Fruit fly (Drosophila melanogaster): ENCODE measurements around the gene hyx.

Gene hyx

DNA sequence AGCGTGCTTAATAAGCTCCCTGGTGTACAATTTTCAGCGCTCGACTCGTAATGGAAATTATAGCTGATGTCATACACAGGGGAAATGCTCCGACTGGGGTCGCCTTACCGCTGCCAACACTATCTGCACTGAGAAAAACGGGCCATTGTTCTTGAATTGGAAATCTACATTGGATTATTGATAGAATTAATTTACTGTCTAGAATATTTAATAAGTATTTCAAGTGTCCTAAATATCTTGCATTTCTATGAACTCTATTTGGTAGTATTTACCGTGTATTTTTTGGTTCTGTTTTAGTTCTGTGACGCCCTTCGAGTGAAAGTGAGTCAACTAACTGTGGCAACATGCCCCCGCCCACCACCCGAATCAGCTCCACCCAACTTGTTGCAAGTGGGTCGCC is 44.8 kb downstream of the hyx start (continued):
- TF ChIP-seq CG6254 (GFP tag; optimal IDR thresholded peaks at IDR 0.05), result no peak
- no peak for TF ChIP-seq al (GFP tag; IDR thresholded peaks at IDR 0.05)
- no peak for TF ChIP-seq CG8089 (GFP tag; optimal IDR thresholded peaks at IDR 0.05)
- TF ChIP-seq hkb (optimal IDR thresholded peaks at IDR 0.05), result no peak
- 0 out of 2 replicates have a peak, but pooled peaks have one; percentile 26 for TF ChIP-seq hkb (GFP tag; IDR thresholded peaks at IDR 0.05)
- TF ChIP-seq nerfin-1 (tag; optimal IDR thresholded peaks at IDR 0.05), result peak; percentile 14
- no peak for TF ChIP-seq sqz (GFP tag; optimal IDR thresholded peaks at IDR 0.05)
- TF ChIP-seq Rx (GFP tag; IDR thresholded peaks at IDR 0.05), result no peak
- TF ChIP-seq nerfin-2 (GFP tag; IDR thresholded peaks at IDR 0.05; ENCODE audit: partially characterized antibody), result no peak
- TF ChIP-seq CG10209 (GFP tag; optimal IDR thresholded peaks at IDR 0.05), result peak; percentile 38
- TF ChIP-seq CG13424 (tag; optimal IDR thresholded peaks at IDR 0.05), result peak; percentile 30
- TF ChIP-seq klu (GFP tag; IDR thresholded peaks at IDR 0.05), result no peak
- no peak for TF ChIP-seq zen (tag; optimal IDR thresholded peaks at IDR 0.05)
- no peak for TF ChIP-seq CG17361 (GFP tag; IDR thresholded peaks at IDR 0.05)
- peak; percentile 51; the same call in 1 of the 2 replicates for TF ChIP-seq CG10366 (GFP tag; IDR thresholded peaks at IDR 0.05)
- TF ChIP-seq CG1832 (GFP tag; optimal IDR thresholded peaks at IDR 0.05), result no peak
- TF ChIP-seq pum (GFP tag; optimal IDR thresholded peaks at IDR 0.05), result peak; percentile 9
- no peak for TF ChIP-seq CTCF (GFP tag; optimal IDR thresholded peaks at IDR 0.05)
- TF ChIP-seq Ssrp (tag; optimal IDR thresholded peaks at IDR 0.05), result peak; percentile 28
- no peak for TF ChIP-seq chinmo (GFP tag; IDR thresholded peaks at IDR 0.05; ENCODE audit: partially characterized antibody)
- TF ChIP-seq Kr (GFP tag; optimal IDR thresholded peaks at IDR 0.05), result no peak
- no peak for TF ChIP-seq repo (GFP tag; optimal IDR thresholded peaks at IDR 0.05)
- no peak for TF ChIP-seq CG8765 (GFP tag; IDR thresholded peaks at IDR 0.05)
- 0 out of 3 replicates have a peak, but pooled peaks have one; percentile 14 for TF ChIP-seq Aef1 (GFP tag; IDR thresholded peaks at IDR 0.05)
- TF ChIP-seq Dek (tag; optimal IDR thresholded peaks at IDR 0.05), result no peak
- peak; percentile 39 for TF ChIP-seq CG2875 (GFP tag; optimal IDR thresholded peaks at IDR 0.05)
- no peak for TF ChIP-seq CG10431 (GFP tag; optimal IDR thresholded peaks at IDR 0.05)
- peak in 1 of 2 experiments; percentile 17 for TF ChIP-seq dpn (GFP tag; optimal IDR thresholded peaks at IDR 0.05)
- TF ChIP-seq dmrt11E (tag; optimal IDR thresholded peaks at IDR 0.05), result no peak
- TF ChIP-seq Hr78 (GFP tag; optimal IDR thresholded peaks at IDR 0.05), result no peak
- no peak for TF ChIP-seq Trl (optimal IDR thresholded peaks at IDR 0.05)
- TF ChIP-seq Trl (GFP tag; optimal IDR thresholded peaks at IDR 0.05), result no peak
- no peak for TF ChIP-seq HLH54F (GFP tag; optimal IDR thresholded peaks at IDR 0.05)
- TF ChIP-seq jing (GFP tag; optimal IDR thresholded peaks at IDR 0.05), result no peak
- TF ChIP-seq Scr (GFP tag; IDR thresholded peaks at IDR 0.05; ENCODE audit: partially characterized antibody), result no peak
- TF ChIP-seq H15 (GFP tag; IDR thresholded peaks at IDR 0.05), result peak; percentile 33; the same call in 1 of the 3 replicates
- no peak for TF ChIP-seq vfl (GFP tag; optimal IDR thresholded peaks at IDR 0.05)
- no peak for TF ChIP-seq MBD-R2 (GFP tag; IDR thresholded peaks at IDR 0.05)
- TF ChIP-seq CG11695 (GFP tag; IDR thresholded peaks at IDR 0.05), result no peak
- TF ChIP-seq ken (GFP tag; IDR thresholded peaks at IDR 0.05), result 0 out of 3 replicates have a peak, but pooled peaks have one; percentile 18
- no peak for TF ChIP-seq otp (GFP tag; IDR thresholded peaks at IDR 0.05)
- peak; percentile 63 for TF ChIP-seq CG2678 (tag; optimal IDR thresholded peaks at IDR 0.05)
- no peak for TF ChIP-seq schlank (tag; optimal IDR thresholded peaks at IDR 0.05)
- no peak for TF ChIP-seq CG17186 (GFP tag; optimal IDR thresholded peaks at IDR 0.05)
- no peak for TF ChIP-seq Bdp1 (GFP tag; optimal IDR thresholded peaks at IDR 0.05)
- TF ChIP-seq pfk (GFP tag; optimal IDR thresholded peaks at IDR 0.05), result no peak
- TF ChIP-seq peb (GFP tag; IDR thresholded peaks at IDR 0.05), result no peak
- no peak for TF ChIP-seq CG31388 (GFP tag; optimal IDR thresholded peaks at IDR 0.05)
- TF ChIP-seq BEAF-32 (GFP tag; optimal IDR thresholded peaks at IDR 0.05), result no peak
- TF ChIP-seq bab2 (GFP tag; optimal IDR thresholded peaks at IDR 0.05), result no peak
- peak; percentile 57 for TF ChIP-seq Meics (GFP tag; optimal IDR thresholded peaks at IDR 0.05)
- TF ChIP-seq E2f1 (GFP tag; IDR thresholded peaks at IDR 0.05), result no peak; the same call in 1 of the 2 replicates
